Fruit fly (Drosophila melanogaster): ENCODE data around the gene CG34347.

dm6 chr3R:31306454-31306853 is 4.5 kb upstream of the CG34347 start:
- no peak for TF ChIP-seq CG13204 (GFP tag; optimal IDR thresholded peaks at IDR 0.05)
- TF ChIP-seq CG34367 (tag; optimal IDR thresholded peaks at IDR 0.05), result no peak
- TF ChIP-seq CG10348 (GFP tag; IDR thresholded peaks at IDR 0.05), result no peak
- no peak for TF ChIP-seq CG32121 (GFP tag; IDR thresholded peaks at IDR 0.05)
- TF ChIP-seq CG4496 (GFP tag; IDR thresholded peaks at IDR 0.05), result no peak
- TF ChIP-seq Pif1A (GFP tag; optimal IDR thresholded peaks at IDR 0.05), result no peak

All from whole organism, pupa.